Fruit fly (Drosophila melanogaster) whole organism, embryonic: ENCODE results near the gene CG8677.

Experiments used
- ATbp ChIP-seq: fragments of 200-800 bp; sonication (Bioruptor generic); optimal IDR thresholded peaks from 2 replicates; lab custom pipeline; 2017; ENCODE audit warnings: missing biosample characterization, mild to moderate bottlenecking, missing genetic modification characterization, missing genetic modification reagents
- Asciz ChIP-seq: fragments of 200-800 bp; sonication (Bioruptor generic); optimal IDR thresholded peaks from 2 replicates; lab custom pipeline; 2017; ENCODE audit warnings: missing biosample characterization, mild to moderate bottlenecking, missing genetic modification characterization, missing genetic modification reagents
- Blimp-1 ChIP-seq: fragments of 200-800 bp; sonication (Bioruptor generic); optimal IDR thresholded peaks from 3 replicates; lab custom pipeline; 2018; ENCODE audit warnings: missing biosample characterization, missing genetic modification characterization, mild to moderate bottlenecking, moderate library complexity, missing genetic modification reagents
- CG11723 ChIP-seq: fragments of 200-800 bp; sonication (Bioruptor generic); optimal IDR thresholded peaks from 2 replicates; lab custom pipeline; 2017; ENCODE audit warnings: missing biosample characterization, mild to moderate bottlenecking, missing genetic modification characterization
- CG12299 ChIP-seq: fragments of 200-800 bp; sonication (Bioruptor generic); optimal IDR thresholded peaks from 2 replicates; lab custom pipeline; 2018; ENCODE audit warnings: missing biosample characterization, mild to moderate bottlenecking, missing genetic modification characterization
- CG12942 ChIP-seq: fragments of 200-800 bp; sonication (Bioruptor generic); optimal IDR thresholded peaks from 3 replicates; lab custom pipeline; 2016; ENCODE audit warnings: missing biosample characterization, missing genetic modification characterization
- CG13894 ChIP-seq: fragments of 200-800 bp; sonication (Bioruptor generic); optimal IDR thresholded peaks from 3 replicates; lab custom pipeline; 2018; ENCODE audit warnings: missing biosample characterization, mild to moderate bottlenecking, missing genetic modification characterization, moderate library complexity
- CG1529 ChIP-seq: fragments of 200-800 bp; sonication (Bioruptor generic); optimal IDR thresholded peaks from 3 replicates; lab custom pipeline; 2018; ENCODE audit warnings: missing biosample characterization, missing genetic modification characterization
- CG15479 ChIP-seq: fragments of 200-800 bp; sonication (Bioruptor generic); optimal IDR thresholded peaks from 3 replicates; lab custom pipeline; 2019; ENCODE audit warnings: missing biosample characterization, mild to moderate bottlenecking, missing genetic modification characterization, moderate library complexity
- CG15696 ChIP-seq: fragments of 200-800 bp; sonication (Bioruptor generic); optimal IDR thresholded peaks from 2 replicates; lab custom pipeline; 2019; ENCODE audit warnings: missing biosample characterization, mild to moderate bottlenecking, missing genetic modification characterization, moderate library complexity
- CG18599 ChIP-seq: fragments of 200-800 bp; sonication (Bioruptor generic); optimal IDR thresholded peaks from 3 replicates; lab custom pipeline; 2017; ENCODE audit warnings: missing biosample characterization, missing genetic modification characterization, mild to moderate bottlenecking, moderate library complexity, missing genetic modification reagents
- CG2199 ChIP-seq: fragments of 200-800 bp; sonication (Bioruptor generic); IDR thresholded peaks from 3 replicates; pipeline ENCODE4 v1.3.6; 2022; ENCODE audit warnings: missing biosample characterization, missing genetic modification characterization
- CG31224 ChIP-seq: fragments of 200-800 bp; sonication (Bioruptor generic); IDR thresholded peaks from 2 replicates; pipeline ENCODE4 v1.3.6; 2022; ENCODE audit warnings: missing biosample characterization, missing genetic modification characterization
- CG31365 ChIP-seq: fragments of 200-800 bp; sonication (Bioruptor generic); optimal IDR thresholded peaks from 2 replicates; lab custom pipeline; 2018; ENCODE audit warnings: missing biosample characterization, mild to moderate bottlenecking, missing genetic modification characterization
- CG33213 ChIP-seq: fragments of 200-800 bp; sonication (Bioruptor generic); optimal IDR thresholded peaks from 3 replicates; lab custom pipeline; 2016; ENCODE audit warnings: missing biosample characterization, missing genetic modification characterization
- CG4424 ChIP-seq: fragments of 200-800 bp; sonication (Bioruptor generic); optimal IDR thresholded peaks from 3 replicates; lab custom pipeline; 2016; ENCODE audit warnings: missing biosample characterization, missing genetic modification characterization
- CG6813 ChIP-seq: fragments of 200-800 bp; sonication (Bioruptor generic); optimal IDR thresholded peaks from 2 replicates; lab custom pipeline; 2017; ENCODE audit warnings: missing biosample characterization, missing genetic modification characterization, mild to moderate bottlenecking, moderate library complexity, missing genetic modification reagents
- CrebB ChIP-seq: fragments of 200-800 bp; sonication (Bioruptor generic); optimal IDR thresholded peaks from 3 replicates; lab custom pipeline; 2018; ENCODE audit warnings: missing biosample characterization, mild to moderate bottlenecking, missing genetic modification characterization
- Deaf1 ChIP-seq: fragments of 200-800 bp; optimal IDR thresholded peaks from 3 replicates; lab custom pipeline; 2019; ENCODE audit warnings: missing biosample characterization, mild to moderate bottlenecking, missing genetic modification characterization, moderate library complexity
- Drgx ChIP-seq: fragments of 200-800 bp; sonication (Bioruptor generic); IDR thresholded peaks from 2 replicates; pipeline ENCODE4 v1.3.6; 2022; ENCODE audit warnings: missing biosample characterization, missing genetic modification characterization
- Elba2 ChIP-seq: fragments of 200-800 bp; sonication (Bioruptor generic); optimal IDR thresholded peaks from 3 replicates; lab custom pipeline; 2016; ENCODE audit warnings: missing biosample characterization, missing genetic modification characterization
- Hr78 ChIP-seq, 2 experiments: fragments of 200-800 bp in 1 of 2; fragments of >200 bp in 1 of 2; sonication (Bioruptor generic) in 1 of 2; optimal IDR thresholded peaks; 2 replicates each; lab custom pipeline; 2017 to 2019; ENCODE audit warnings: missing biosample characterization in 2 of 2, missing genetic modification characterization in 2 of 2, mild to moderate bottlenecking in 1 of 2, moderate library complexity in 1 of 2
- Lim3 ChIP-seq: fragments of 200-800 bp; sonication (Bioruptor generic); IDR thresholded peaks from 2 replicates; pipeline ENCODE4 v1.3.6; 2022; ENCODE audit warnings: missing biosample characterization, missing genetic modification characterization
- Neu2 ChIP-seq: fragments of 200-800 bp; sonication (Bioruptor generic); optimal IDR thresholded peaks from 3 replicates; lab custom pipeline; 2016; ENCODE audit warnings: missing biosample characterization, missing genetic modification characterization, borderline replicate concordance
- Nf-YA ChIP-seq: fragments of 200-800 bp; sonication (Bioruptor generic); IDR thresholded peaks from 2 replicates; pipeline ENCODE4 v1.3.6; 2022; ENCODE audit warnings: missing biosample characterization, missing genetic modification characterization
- Xbp1 ChIP-seq: fragments of 200-800 bp; sonication (Bioruptor generic); optimal IDR thresholded peaks from 3 replicates; lab custom pipeline; 2016; ENCODE audit warnings: missing biosample characterization, mild to moderate bottlenecking, missing genetic modification characterization
- al ChIP-seq: fragments of 200-800 bp; sonication (Bioruptor generic); IDR thresholded peaks from 2 replicates; pipeline ENCODE4 v1.3.6; 2022; ENCODE audit warnings: missing biosample characterization, missing genetic modification characterization
- aop ChIP-seq: fragments of 200-800 bp; sonication (Bioruptor generic); IDR thresholded peaks from 2 replicates; pipeline ENCODE4 v1.3.6; 2022; ENCODE audit warnings: missing biosample characterization, missing genetic modification characterization
- ase ChIP-seq: fragments of 200-800 bp; sonication (Bioruptor generic); IDR thresholded peaks from 3 replicates; pipeline ENCODE4 v1.3.6; 2022; ENCODE audit warnings: missing biosample characterization, missing genetic modification characterization
- ato ChIP-seq: fragments of 200-800 bp; sonication (Bioruptor generic); IDR thresholded peaks from 2 replicates; pipeline ENCODE4 v1.3.6; 2022; ENCODE audit warnings: missing biosample characterization, missing genetic modification characterization; ENCODE audit not compliant: partially characterized antibody
- dan ChIP-seq: fragments of 200-800 bp; sonication (Bioruptor generic); IDR thresholded peaks from 2 replicates; pipeline ENCODE4 v1.3.6; 2022; ENCODE audit warnings: missing biosample characterization, missing genetic modification characterization
- dmrt11E ChIP-seq: fragments of 200-800 bp; sonication (Bioruptor generic); optimal IDR thresholded peaks from 3 replicates; lab custom pipeline; 2018; ENCODE audit warnings: missing biosample characterization, mild to moderate bottlenecking, missing genetic modification characterization, moderate library complexity
- eve ChIP-seq, 2 experiments: fragments of >200 bp; optimal IDR thresholded peaks; 2 replicates each; lab custom pipeline; 2017; ENCODE audit warnings: missing biosample characterization in 2 of 2, missing genetic modification characterization in 2 of 2
- gem ChIP-seq: fragments of 200-800 bp; sonication (Bioruptor generic); optimal IDR thresholded peaks from 2 replicates; lab custom pipeline; 2019; ENCODE audit warnings: missing biosample characterization, mild to moderate bottlenecking, missing genetic modification characterization, moderate library complexity
- h ChIP-seq: fragments of >200 bp; optimal IDR thresholded peaks from 2 replicates; lab custom pipeline; 2017
- ham ChIP-seq: fragments of 200-800 bp; sonication (Bioruptor generic); IDR thresholded peaks from 2 replicates; pipeline ENCODE4 v1.3.6; 2022; ENCODE audit warnings: missing biosample characterization, missing genetic modification characterization
- nau ChIP-seq: fragments of 200-800 bp; sonication (Bioruptor generic); optimal IDR thresholded peaks from 3 replicates; lab custom pipeline; 2017; ENCODE audit warnings: missing biosample characterization, mild to moderate bottlenecking, missing genetic modification characterization, missing genetic modification reagents
- nerfin-1 ChIP-seq: fragments of 200-800 bp; sonication (Bioruptor generic); optimal IDR thresholded peaks from 3 replicates; lab custom pipeline; 2019; ENCODE audit warnings: missing biosample characterization, mild to moderate bottlenecking, missing genetic modification characterization, moderate library complexity
- sisA ChIP-seq: fragments of 200-800 bp; sonication (Bioruptor generic); IDR thresholded peaks from 2 replicates; pipeline ENCODE4 v1.3.6; 2022; ENCODE audit warnings: missing biosample characterization, missing genetic modification characterization
- twi ChIP-seq: fragments of 200-800 bp; optimal IDR thresholded peaks from 2 replicates; lab custom pipeline; 2019; ENCODE audit warnings: missing biosample characterization, mild to moderate bottlenecking, missing genetic modification characterization, moderate library complexity
- z ChIP-seq: fragments of 200-800 bp; sonication (Bioruptor generic); IDR thresholded peaks from 3 replicates; pipeline ENCODE4 v1.3.6; 2022; ENCODE audit warnings: missing biosample characterization, missing genetic modification characterization

CG8677 gene

DNA sequence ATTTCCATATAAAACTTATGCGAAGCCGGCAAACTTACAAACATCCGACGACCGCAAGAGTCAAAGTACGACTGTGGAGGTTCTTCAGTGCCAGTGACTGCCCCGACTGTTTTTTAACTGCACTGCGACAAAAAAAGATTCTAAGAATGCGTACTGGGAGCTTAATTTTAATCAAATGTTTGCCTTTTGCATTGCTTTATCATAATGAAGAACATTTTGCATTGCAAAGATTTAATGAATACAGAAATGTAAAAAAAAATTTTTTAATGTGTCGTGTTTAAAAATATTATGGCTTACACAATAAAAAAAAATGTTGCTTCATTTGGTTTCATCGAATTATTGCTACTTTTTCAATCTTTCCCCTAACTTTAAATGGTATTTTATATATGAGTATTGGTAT lies 23.9 kb upstream of the CG8677 start:
- no peak for TF ChIP-seq z (GFP tag; lab: Robert Waterston, UW)
- peak; percentile 62 for TF ChIP-seq Drgx (GFP tag; lab: Robert Waterston, UW)
- TF ChIP-seq gem = peak; percentile 6
- no peak for TF ChIP-seq CG12299 (tag; lab: Kevin White, UChicago)

DNA sequence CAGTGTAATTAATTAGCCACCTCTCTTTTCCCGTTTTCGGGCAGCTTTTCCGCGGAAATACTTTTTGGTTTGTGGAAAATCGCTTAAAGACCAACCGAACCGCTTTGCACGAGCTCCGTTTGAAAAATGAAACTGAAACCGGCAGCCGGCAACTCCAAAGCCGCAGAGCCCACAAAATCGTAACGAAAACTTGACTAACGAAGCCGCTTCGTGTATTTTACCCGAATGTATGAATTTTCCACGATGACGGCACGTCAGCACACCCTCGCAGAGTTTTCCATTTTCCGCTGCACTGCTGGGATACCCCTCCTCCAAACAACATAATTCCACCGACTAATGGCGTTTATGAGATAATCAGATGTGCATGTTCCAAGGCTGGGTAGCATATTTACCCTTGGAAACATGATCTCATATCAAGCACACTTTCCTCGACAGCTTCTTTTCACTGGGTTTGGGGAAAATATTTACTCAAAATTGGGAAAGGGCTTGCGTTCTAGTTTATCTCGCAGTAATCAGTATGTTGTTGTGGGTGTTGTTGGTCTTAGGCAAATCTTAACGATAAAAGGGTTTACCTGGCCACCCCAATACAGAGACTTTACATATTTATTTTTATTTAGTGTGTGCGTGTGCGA lies 22.4 kb upstream of the CG8677 start, which contains the start of gene Ret:
Gene Ret (minus strand): TSS at position 130 of the 632 bp plus-strand sequence.
- no peak for TF ChIP-seq CG12942 (GFP tag; lab: Kevin White, UChicago)
- no peak for TF ChIP-seq Drgx (GFP tag; lab: Robert Waterston, UW)
- no peak for TF ChIP-seq Hr78 (GFP tag; optimal IDR thresholded peaks at IDR 0.05; lab: Kevin White, UChicago)
- TF ChIP-seq Elba2 (GFP tag; lab: Kevin White, UChicago) = no peak
- TF ChIP-seq CG1529 (GFP tag; lab: Kevin White, UChicago) = peak; percentile 11
- TF ChIP-seq nau (GFP tag; lab: Kevin White, UChicago) = no peak
- TF ChIP-seq Nf-YA (GFP tag; lab: Robert Waterston, UW) = no peak
- TF ChIP-seq CG18599 = peak; percentile 16
- peak; percentile 9 for TF ChIP-seq nerfin-1 (tag; lab: Kevin White, UChicago)
- no peak for TF ChIP-seq CG4424
- no peak for TF ChIP-seq CG33213 (GFP tag; lab: Kevin White, UChicago)
- peak; percentile 15 for TF ChIP-seq Blimp-1 (GFP tag; lab: Kevin White, UChicago)
- TF ChIP-seq CG11723 (GFP tag; lab: Kevin White, UChicago) = no peak
- TF ChIP-seq CG31224 = no peak
- TF ChIP-seq Asciz = peak; percentile 6
- TF ChIP-seq CG15479 (GFP tag; lab: Kevin White, UChicago) = peak; percentile 9
- peak; percentile 14 for TF ChIP-seq CG6813 (GFP tag; lab: Kevin White, UChicago)
- peak; percentile 50 for TF ChIP-seq ATbp (GFP tag; lab: Kevin White, UChicago)
- TF ChIP-seq CG13894 (tag; lab: Kevin White, UChicago) = peak; percentile 5
- TF ChIP-seq ato (GFP tag; lab: Robert Waterston, UW) = peak; percentile 14; the same call in 1 of the 2 replicates
- TF ChIP-seq Deaf1 = peak; percentile 94
- TF ChIP-seq CrebB (tag; lab: Kevin White, UChicago) = no peak
- TF ChIP-seq CG2199 (GFP tag; lab: Robert Waterston, UW) = peak; percentile 37; the same call in 1 of the 3 replicates
- peak; percentile 1 for TF ChIP-seq dmrt11E
- TF ChIP-seq h (lab: Kevin White, UChicago) = no peak
- no peak for TF ChIP-seq CG31365
- TF ChIP-seq CG15696 = peak; percentile 35
- TF ChIP-seq ham (GFP tag; lab: Robert Waterston, UW) = no peak
- TF ChIP-seq dan (GFP tag; lab: Robert Waterston, UW) = no peak

DNA sequence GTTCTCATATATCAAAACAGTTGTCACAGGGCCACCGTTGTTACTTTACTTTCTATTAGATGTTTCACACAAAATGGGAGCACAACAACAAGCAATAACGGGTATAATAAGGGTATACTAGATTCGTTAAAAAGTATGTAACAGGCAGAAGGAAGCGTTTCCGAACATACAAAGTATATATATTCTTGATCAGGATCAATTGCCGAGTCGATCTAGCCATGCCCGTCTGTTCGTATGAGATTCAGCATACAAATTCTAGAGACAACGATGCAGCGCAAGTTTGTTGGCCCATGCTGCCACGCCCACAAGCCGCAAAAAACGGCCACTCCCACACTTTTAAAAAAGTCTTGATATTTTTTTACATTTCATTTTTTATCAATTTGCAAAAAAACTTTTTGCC lies 20.8 kb upstream of the CG8677 start, which contains the start of gene CG31624:
Gene CG31624 (minus strand): TSS at position 101 of the 400 bp plus-strand sequence.
- TF ChIP-seq sisA = no peak
- TF ChIP-seq eve (GFP tag; optimal IDR thresholded peaks at IDR 0.05; lab: Kevin White, UChicago) = no peak
- no peak for TF ChIP-seq twi (tag; lab: Kevin White, UChicago)
- no peak for TF ChIP-seq ase
- no peak for TF ChIP-seq Lim3 (GFP tag; lab: Robert Waterston, UW)
- no peak for TF ChIP-seq al
- no peak for TF ChIP-seq Xbp1
- no peak for TF ChIP-seq Neu2 (GFP tag; lab: Kevin White, UChicago)
- no peak for TF ChIP-seq aop (GFP tag; lab: Robert Waterston, UW)
- TF ChIP-seq, all 482 proteins: peak for 0
